Worm (Caenorhabditis elegans) whole organism, young adult: ENCODE data around the gene Y82E9BR.14.

ENCODE experiments used
- C17E4.6 ChIP-seq: fragments of 200-800 bp; sonication (Bioruptor generic); IDR thresholded peaks from 2 replicates; pipeline ENCODE4 v1.3.6; 2022; ENCODE audit warnings: missing genetic modification reagents, missing genetic modification characterization, missing compliant biosample characterization
- F10E7.11 ChIP-seq: sonication (generic microtip); optimal IDR thresholded peaks from 2 replicates; lab custom pipeline; 2017; ENCODE audit warnings: mild to moderate bottlenecking, missing genetic modification characterization, moderate library complexity, missing compliant biosample characterization
- F52B5.7 ChIP-seq: sonication (generic microtip); optimal IDR thresholded peaks from 2 replicates; lab custom pipeline; 2016; ENCODE audit warnings: mild to moderate bottlenecking, missing genetic modification characterization, missing compliant biosample characterization
- F57C9.4 ChIP-seq: sonication (generic microtip); optimal IDR thresholded peaks from 2 replicates; lab custom pipeline; 2017; ENCODE audit warnings: mild to moderate bottlenecking, missing genetic modification characterization, missing compliant biosample characterization
- K11D2.4 ChIP-seq: fragments of 200-800 bp; sonication (Bioruptor generic); IDR thresholded peaks from 2 replicates; pipeline ENCODE4 v1.3.6; 2022; ENCODE audit warnings: missing genetic modification reagents, missing genetic modification characterization, missing compliant biosample characterization
- T26A5.8 ChIP-seq: sonication (generic microtip); optimal IDR thresholded peaks from 2 replicates; lab custom pipeline; 2016; ENCODE audit warnings: missing genetic modification characterization, missing compliant biosample characterization
- Y79H2A.3 ChIP-seq: fragments of 200-800 bp; sonication (Bioruptor generic); conservative IDR thresholded peaks from 2 replicates; pipeline ENCODE4 v1.3.6; 2022; ENCODE audit warnings: missing genetic modification reagents, missing genetic modification characterization, missing compliant biosample characterization
- akir-1 ChIP-seq: fragments of 200-800 bp; sonication (Bioruptor generic); optimal IDR thresholded peaks from 2 replicates; lab custom pipeline; 2018; ENCODE audit warnings: mild to moderate bottlenecking, missing genetic modification characterization, moderate library complexity, missing compliant biosample characterization
- atf-7 ChIP-seq: sonication (generic microtip); optimal IDR thresholded peaks from 2 replicates; lab custom pipeline; 2017; ENCODE audit warnings: mild to moderate bottlenecking, missing genetic modification characterization, missing compliant biosample characterization
- cebp-1 ChIP-seq, 2 experiments: fragments of 200-800 bp in 1 of 2; sonication (Bioruptor generic) in 1 of 2; sonication (generic microtip) in 1 of 2; IDR thresholded peaks in 1 of 2; optimal IDR thresholded peaks in 1 of 2; 2 replicates each; pipeline versions ENCODE4 v1.3.6 to Lab custom; 2017 to 2022; ENCODE audit warnings: missing compliant biosample characterization in 2 of 2, missing genetic modification characterization in 2 of 2, mild to moderate bottlenecking in 1 of 2, missing genetic modification reagents in 1 of 2, moderate library complexity in 1 of 2
- cebp-2 ChIP-seq: fragments of 200-800 bp; sonication (Bioruptor generic); IDR thresholded peaks from 2 replicates; pipeline ENCODE4 v1.3.6; 2022; ENCODE audit warnings: missing genetic modification characterization, missing compliant biosample characterization
- die-1 ChIP-seq: sonication (generic microtip); optimal IDR thresholded peaks from 2 replicates; lab custom pipeline; 2016; ENCODE audit warnings: missing genotype, mild to moderate bottlenecking, missing genetic modification characterization, missing compliant biosample characterization
- dox-1 ChIP-seq: fragments of 200-800 bp; sonication (Bioruptor generic); IDR thresholded peaks from 2 replicates; pipeline ENCODE4 v1.3.6; 2022; ENCODE audit warnings: missing genetic modification reagents, missing genetic modification characterization, missing compliant biosample characterization
- dpl-1 ChIP-seq: fragments of 150-350 bp; optimal IDR thresholded peaks from 2 replicates; lab custom pipeline; 2014; ENCODE audit warnings: missing biosample characterization, missing genetic modification reagents, missing genetic modification characterization
- efl-1 ChIP-seq: fragments of 150-350 bp; optimal IDR thresholded peaks from 2 replicates; lab custom pipeline; 2014; ENCODE audit warnings: missing biosample characterization, missing genetic modification reagents, missing genetic modification characterization
- egl-44 ChIP-seq: fragments of 200-800 bp; sonication (Bioruptor generic); IDR thresholded peaks from 2 replicates; pipeline ENCODE4 v1.3.6; 2022; ENCODE audit warnings: missing genetic modification reagents, missing genetic modification characterization, missing compliant biosample characterization
- fkh-3 ChIP-seq: sonication (generic microtip); optimal IDR thresholded peaks from 2 replicates; lab custom pipeline; 2016; ENCODE audit warnings: mild to moderate bottlenecking, missing genetic modification characterization, missing compliant biosample characterization
- gei-17 ChIP-seq: fragments of 200-800 bp; sonication (Bioruptor generic); optimal IDR thresholded peaks from 2 replicates; lab custom pipeline; 2018; ENCODE audit warnings: mild to moderate bottlenecking, missing genetic modification characterization, missing compliant biosample characterization
- him-1 ChIP-seq: sonication (generic microtip); optimal IDR thresholded peaks from 2 replicates; lab custom pipeline; 2016; ENCODE audit warnings: missing genotype, missing genetic modification reagents, missing genetic modification characterization, missing compliant biosample characterization
- hmg-1.2 ChIP-seq: fragments of 200-800 bp; sonication (Bioruptor generic); IDR thresholded peaks from 2 replicates; pipeline ENCODE4 v1.3.6; 2022; ENCODE audit warnings: missing genetic modification reagents, missing genetic modification characterization, missing compliant biosample characterization
- hmg-20 ChIP-seq: fragments of 200-800 bp; sonication (Bioruptor generic); IDR thresholded peaks from 2 replicates; pipeline ENCODE4 v1.3.6; 2022; ENCODE audit warnings: missing genetic modification reagents, missing genetic modification characterization, missing compliant biosample characterization
- hrde-1 ChIP-seq: sonication (generic microtip); optimal IDR thresholded peaks from 2 replicates; lab custom pipeline; 2016; ENCODE audit warnings: missing genetic modification characterization, mild to moderate bottlenecking, missing compliant biosample characterization, moderate library complexity, missing genotype, missing genetic modification reagents, borderline replicate concordance
- lag-1 ChIP-seq: fragments of 200-800 bp; sonication (Bioruptor generic); IDR thresholded peaks from 2 replicates; pipeline ENCODE4 v1.3.6; 2022; ENCODE audit warnings: missing genetic modification reagents, missing genetic modification characterization, missing compliant biosample characterization
- lin-35 ChIP-seq, 3 experiments: fragments of 150-350 bp in 2 of 3; sonication (generic microtip) in 1 of 3; optimal IDR thresholded peaks; 2 replicates each; lab custom pipeline; 2014 to 2018; ENCODE audit warnings: missing biosample characterization in 3 of 3, missing genetic modification characterization in 3 of 3, missing genetic modification reagents in 3 of 3
- lin-54 ChIP-seq: fragments of 200-800 bp; sonication (Bioruptor generic); optimal IDR thresholded peaks from 2 replicates; lab custom pipeline; 2018; ENCODE audit warnings: mild to moderate bottlenecking, missing genetic modification characterization, missing compliant biosample characterization
- lsl-1 ChIP-seq: fragments of 200-800 bp; sonication (Bioruptor generic); optimal IDR thresholded peaks from 2 replicates; lab custom pipeline; 2018; ENCODE audit warnings: mild to moderate bottlenecking, missing genetic modification characterization, moderate library complexity, missing compliant biosample characterization
- madf-10 ChIP-seq: sonication (generic microtip); optimal IDR thresholded peaks from 2 replicates; lab custom pipeline; 2016; ENCODE audit warnings: mild to moderate bottlenecking, missing genetic modification characterization, missing compliant biosample characterization
- madf-3 ChIP-seq: fragments of 200-800 bp; sonication (Bioruptor generic); IDR thresholded peaks from 2 replicates; pipeline ENCODE4 v1.3.6; 2022; ENCODE audit warnings: missing genetic modification reagents, missing genetic modification characterization, missing compliant biosample characterization
- madf-6 ChIP-seq: fragments of 200-800 bp; sonication (Bioruptor generic); IDR thresholded peaks from 2 replicates; pipeline ENCODE4 v1.3.6; 2022; ENCODE audit warnings: missing genetic modification reagents, missing genetic modification characterization, missing compliant biosample characterization
- madf-8 ChIP-seq: fragments of 200-800 bp; sonication (Bioruptor generic); conservative IDR thresholded peaks from 2 replicates; pipeline ENCODE4 v1.3.6; 2022; ENCODE audit warnings: missing genetic modification reagents, missing genetic modification characterization, missing compliant biosample characterization
- mcd-1 ChIP-seq: fragments of 200-800 bp; sonication (Bioruptor generic); IDR thresholded peaks from 2 replicates; pipeline ENCODE4 v1.3.6; 2022; ENCODE audit warnings: missing genetic modification reagents, missing genetic modification characterization, missing compliant biosample characterization
- nfya-2 ChIP-seq: fragments of 200-800 bp; sonication (Bioruptor generic); IDR thresholded peaks from 2 replicates; pipeline ENCODE4 v1.3.6; 2022; ENCODE audit warnings: missing genetic modification reagents, missing genetic modification characterization, missing compliant biosample characterization
- nfyb-1 ChIP-seq: fragments of 200-800 bp; sonication (Bioruptor generic); IDR thresholded peaks from 2 replicates; pipeline ENCODE4 v1.3.6; 2022; ENCODE audit warnings: missing genetic modification reagents, missing genetic modification characterization, missing compliant biosample characterization
- nhr-90 ChIP-seq: sonication (generic microtip); optimal IDR thresholded peaks from 2 replicates; lab custom pipeline; 2016; ENCODE audit warnings: missing genotype, mild to moderate bottlenecking, missing genetic modification characterization, missing compliant biosample characterization
- repo-1 ChIP-seq: sonication (generic microtip); optimal IDR thresholded peaks from 2 replicates; lab custom pipeline; 2017; ENCODE audit warnings: mild to moderate bottlenecking, missing genetic modification characterization, missing compliant biosample characterization
- rpc-1 ChIP-seq, 2 experiments: fragments of 150-350 bp in 1 of 2; sonication (generic microtip) in 1 of 2; optimal IDR thresholded peaks; 2 replicates each; lab custom pipeline; 2014 to 2018; ENCODE audit warnings: missing biosample characterization in 1 of 2, missing genetic modification characterization in 1 of 2, missing genetic modification reagents in 1 of 2, missing genotype in 1 of 2
- snpc-1.1 ChIP-seq: sonication (generic microtip); optimal IDR thresholded peaks from 2 replicates; lab custom pipeline; 2017; ENCODE audit warnings: missing genetic modification characterization, mild to moderate bottlenecking, missing compliant biosample characterization, antibody characterized with exemption, moderate library complexity, missing genotype, missing genetic modification reagents; ENCODE audit not compliant: insufficient read depth
- snpc-1.3 ChIP-seq: sonication (generic microtip); optimal IDR thresholded peaks from 2 replicates; lab custom pipeline; 2017; ENCODE audit warnings: missing genetic modification characterization, mild to moderate bottlenecking, missing compliant biosample characterization, antibody characterized with exemption, moderate library complexity, missing genotype, missing genetic modification reagents; ENCODE audit not compliant: insufficient read depth
- snpc-3.4 ChIP-seq: sonication (generic microtip); optimal IDR thresholded peaks from 2 replicates; lab custom pipeline; 2017; ENCODE audit warnings: missing genetic modification characterization, mild to moderate bottlenecking, missing compliant biosample characterization, antibody characterized with exemption, moderate library complexity, missing genotype, missing genetic modification reagents
- tlf-1 ChIP-seq: fragments of 200-800 bp; sonication (Bioruptor generic); optimal IDR thresholded peaks from 2 replicates; lab custom pipeline; 2018; ENCODE audit warnings: mild to moderate bottlenecking, missing genetic modification characterization, missing compliant biosample characterization
- unc-130 ChIP-seq: sonication (generic microtip); optimal IDR thresholded peaks from 2 replicates; lab custom pipeline; 2016; ENCODE audit warnings: missing genetic modification reagents, missing genetic modification characterization, missing compliant biosample characterization
- ztf-25 ChIP-seq: fragments of 200-800 bp; sonication (Bioruptor generic); IDR thresholded peaks from 2 replicates; pipeline ENCODE4 v1.3.6; 2022; ENCODE audit warnings: missing genetic modification reagents, missing genetic modification characterization, missing compliant biosample characterization

The Y82E9BR.14 gene

DNA sequence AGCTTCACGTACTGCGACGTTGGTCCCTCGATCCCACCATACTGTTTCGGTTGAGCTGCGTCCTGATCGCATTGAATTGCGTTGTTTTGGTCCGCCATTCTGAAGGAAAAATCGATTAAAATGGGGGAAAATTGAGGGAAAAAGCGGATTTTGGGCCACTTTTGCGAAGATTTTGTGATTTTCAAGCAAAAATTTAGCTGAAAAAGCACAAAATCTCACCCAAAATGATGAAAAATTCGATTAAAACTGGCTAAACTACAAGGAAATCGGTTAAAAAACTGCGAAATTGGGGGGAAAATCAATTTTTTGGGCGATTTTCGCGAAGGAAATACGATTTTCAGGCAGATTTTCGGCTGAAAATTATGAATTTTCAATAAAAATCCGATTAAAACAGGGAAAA is 3.2 kb upstream of the Y82E9BR.14 start, which contains the start of gene elc-1 (continued):
- no peak for TF ChIP-seq K11D2.4 (GFP tag; lab: Robert Waterston, UW)
- TF ChIP-seq, all 124 proteins: peak for 0

DNA sequence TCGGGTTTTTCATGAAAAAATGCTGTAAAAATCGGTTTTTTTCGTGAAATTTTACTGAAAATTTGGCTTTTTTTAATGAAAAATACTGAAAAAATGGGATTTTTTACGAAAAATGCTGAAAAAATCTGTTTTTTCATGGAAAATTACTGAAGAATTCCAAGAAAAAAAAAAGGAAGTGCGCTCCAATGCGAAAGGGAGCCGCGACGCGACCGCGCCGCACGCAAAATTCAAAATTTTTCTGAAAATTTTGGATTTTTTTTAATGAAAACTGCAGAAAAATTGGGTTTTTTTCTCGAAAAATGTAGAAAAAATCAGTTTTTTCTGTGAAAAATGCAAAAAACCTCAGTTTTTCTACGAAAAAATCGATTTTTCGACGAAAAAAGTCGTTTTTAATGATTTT is 2.7 kb upstream of the Y82E9BR.14 start:
- no peak for TF ChIP-seq him-1 (tag; lab: Kevin White, UChicago)
- peak; percentile 94 for TF ChIP-seq madf-3 (GFP tag; lab: Robert Waterston, UW)
- TF ChIP-seq madf-10 = no peak
- no peak for TF ChIP-seq rpc-1 (optimal IDR thresholded peaks at IDR 0.05; lab: Kevin White, UChicago)
- TF ChIP-seq rpc-1 (tag; optimal IDR thresholded peaks at IDR 0.05; lab: Kevin White, UChicago) = no peak
- no peak for TF ChIP-seq unc-130 (GFP tag; lab: Kevin White, UChicago)
- no peak for TF ChIP-seq nfya-2 (GFP tag; lab: Robert Waterston, UW)
- no peak for TF ChIP-seq gei-17 (GFP tag; lab: Kevin White, UChicago)
- TF ChIP-seq F52B5.7 = no peak
- no peak for TF ChIP-seq C17E4.6
- TF ChIP-seq snpc-3.4 (tag; lab: Kevin White, UChicago) = no peak
- TF ChIP-seq atf-7 (tag; lab: Kevin White, UChicago) = no peak
- TF ChIP-seq akir-1 (GFP tag; lab: Kevin White, UChicago) = no peak
- TF ChIP-seq cebp-2 (GFP tag; lab: Robert Waterston, UW) = no peak
- TF ChIP-seq Y79H2A.3 (GFP tag; lab: Robert Waterston, UW) = no peak
- no peak for TF ChIP-seq snpc-1.1 (tag; lab: Kevin White, UChicago)
- peak; percentile 19 for TF ChIP-seq lin-54 (GFP tag; lab: Kevin White, UChicago)
- no peak for TF ChIP-seq K11D2.4 (GFP tag; lab: Robert Waterston, UW)
- TF ChIP-seq mcd-1 (GFP tag; lab: Robert Waterston, UW) = peak; percentile 33; the same call in 1 of the 2 replicates

DNA sequence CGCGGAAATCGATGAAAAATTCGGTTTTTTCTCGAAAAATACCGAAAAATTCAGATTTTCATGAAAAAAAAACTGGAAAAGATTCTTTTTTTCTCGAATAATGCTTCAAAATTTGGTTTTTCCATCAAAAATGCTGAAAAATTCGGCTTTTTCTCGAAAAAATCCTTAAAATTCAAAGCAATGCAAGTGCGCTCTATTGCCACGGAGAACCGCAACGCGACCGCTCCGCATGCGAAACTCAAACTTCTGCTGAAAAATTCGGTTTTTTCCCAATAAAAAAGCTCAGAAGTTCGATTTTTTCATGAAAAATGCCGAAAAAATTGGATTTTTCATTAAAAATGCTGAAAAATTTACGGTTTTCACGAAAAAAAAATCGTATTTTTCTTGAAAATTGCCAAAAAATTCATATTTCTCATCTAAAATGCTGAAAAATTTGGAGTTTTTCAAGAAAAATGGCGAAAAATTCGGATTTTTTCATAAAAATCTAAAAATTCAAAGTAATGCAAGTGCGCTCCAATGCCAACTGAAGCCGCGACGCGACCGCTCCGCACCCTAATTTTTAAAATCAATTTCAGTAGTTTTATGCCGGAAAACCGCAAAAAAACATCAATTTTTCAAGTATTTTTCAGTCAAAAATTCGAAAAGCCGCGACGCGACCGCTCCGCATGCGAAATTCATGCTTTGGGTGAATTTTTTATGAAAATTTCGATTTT is 635 bp downstream of the Y82E9BR.14 start:
- no peak for TF ChIP-seq hrde-1
- no peak for TF ChIP-seq hmg-20 (GFP tag; lab: Robert Waterston, UW)
- TF ChIP-seq hmg-1.2 (GFP tag; lab: Robert Waterston, UW) = no peak
- TF ChIP-seq tlf-1 (GFP tag; lab: Kevin White, UChicago) = no peak
- TF ChIP-seq nfyb-1 (GFP tag; lab: Robert Waterston, UW) = no peak
- TF ChIP-seq die-1 (tag; lab: Kevin White, UChicago) = no peak
- peak; percentile 23 for TF ChIP-seq efl-1
- TF ChIP-seq fkh-3 (tag; lab: Kevin White, UChicago) = no peak
- 0 out of 2 replicates have a peak, but pooled peaks have one; percentile 10 for TF ChIP-seq dox-1 (GFP tag; lab: Robert Waterston, UW)
- no peak for TF ChIP-seq nhr-90 (tag; lab: Kevin White, UChicago)
- peak; percentile 41 for TF ChIP-seq lsl-1
- TF ChIP-seq madf-3 (GFP tag; lab: Robert Waterston, UW) = peak; percentile 97
- TF ChIP-seq nfya-2 (GFP tag; lab: Robert Waterston, UW) = no peak
- TF ChIP-seq madf-8 = no peak
- TF ChIP-seq F57C9.4 (tag; lab: Kevin White, UChicago) = no peak
- TF ChIP-seq lin-54 (GFP tag; lab: Kevin White, UChicago) = peak; percentile 27
- TF ChIP-seq lin-35 (GFP tag; optimal IDR thresholded peaks at IDR 0.05; lab: Kevin White, UChicago) = no peak
- TF ChIP-seq snpc-1.3 (tag; lab: Kevin White, UChicago) = peak; percentile 9
- TF ChIP-seq mcd-1 (GFP tag; lab: Robert Waterston, UW) = peak; percentile 63
- no peak for TF ChIP-seq cebp-1 (GFP tag; IDR thresholded peaks at IDR 0.05; lab: Robert Waterston, UW)
- TF ChIP-seq cebp-1 (tag; optimal IDR thresholded peaks at IDR 0.05; lab: Kevin White, UChicago) = no peak
- TF ChIP-seq ztf-25 = no peak
- no peak for TF ChIP-seq egl-44 (GFP tag; lab: Robert Waterston, UW)
- no peak for TF ChIP-seq T26A5.8 (tag; lab: Kevin White, UChicago)
- peak; percentile 9; the same call in 1 of the 2 replicates for TF ChIP-seq madf-6
- TF ChIP-seq lag-1 = no peak
- no peak for TF ChIP-seq repo-1 (tag; lab: Kevin White, UChicago)
- no peak for TF ChIP-seq F10E7.11 (tag; lab: Kevin White, UChicago)
- no peak for TF ChIP-seq dpl-1 (GFP tag; lab: Kevin White, UChicago)
